Worm (Caenorhabditis elegans) whole organism, late embryonic: ENCODE results near the gene C04A2.15.

Experiments used
- ceh-34 ChIP-seq: sonication (generic microtip); optimal IDR thresholded peaks from 2 replicates; lab custom pipeline; 2016; ENCODE audit warnings: mild to moderate bottlenecking, missing genetic modification characterization, missing compliant biosample characterization
- elt-2 ChIP-seq: sonication (generic microtip); optimal IDR thresholded peaks from 2 replicates; lab custom pipeline; 2016; ENCODE audit warnings: missing genetic modification reagents, missing genetic modification characterization, missing compliant biosample characterization
- fax-1 ChIP-seq: sonication (generic microtip); optimal IDR thresholded peaks from 2 replicates; lab custom pipeline; 2016; ENCODE audit warnings: missing genotype, missing genetic modification characterization, missing compliant biosample characterization
- fkh-10 ChIP-seq: fragments of 150-350 bp; optimal IDR thresholded peaks from 2 replicates; lab custom pipeline; 2014; ENCODE audit warnings: missing biosample characterization, missing genetic modification reagents, missing genetic modification characterization
- pqm-1 ChIP-seq: sonication (generic microtip); optimal IDR thresholded peaks from 2 replicates; lab custom pipeline; 2016; ENCODE audit warnings: missing genetic modification characterization, missing compliant biosample characterization
- tbx-2 ChIP-seq: sonication (generic microtip); optimal IDR thresholded peaks from 2 replicates; lab custom pipeline; 2016; ENCODE audit warnings: missing genetic modification characterization, missing compliant biosample characterization
- ztf-16 ChIP-seq: sonication (generic microtip); optimal IDR thresholded peaks from 2 replicates; lab custom pipeline; 2017; ENCODE audit warnings: missing genetic modification characterization, missing compliant biosample characterization

DNA sequence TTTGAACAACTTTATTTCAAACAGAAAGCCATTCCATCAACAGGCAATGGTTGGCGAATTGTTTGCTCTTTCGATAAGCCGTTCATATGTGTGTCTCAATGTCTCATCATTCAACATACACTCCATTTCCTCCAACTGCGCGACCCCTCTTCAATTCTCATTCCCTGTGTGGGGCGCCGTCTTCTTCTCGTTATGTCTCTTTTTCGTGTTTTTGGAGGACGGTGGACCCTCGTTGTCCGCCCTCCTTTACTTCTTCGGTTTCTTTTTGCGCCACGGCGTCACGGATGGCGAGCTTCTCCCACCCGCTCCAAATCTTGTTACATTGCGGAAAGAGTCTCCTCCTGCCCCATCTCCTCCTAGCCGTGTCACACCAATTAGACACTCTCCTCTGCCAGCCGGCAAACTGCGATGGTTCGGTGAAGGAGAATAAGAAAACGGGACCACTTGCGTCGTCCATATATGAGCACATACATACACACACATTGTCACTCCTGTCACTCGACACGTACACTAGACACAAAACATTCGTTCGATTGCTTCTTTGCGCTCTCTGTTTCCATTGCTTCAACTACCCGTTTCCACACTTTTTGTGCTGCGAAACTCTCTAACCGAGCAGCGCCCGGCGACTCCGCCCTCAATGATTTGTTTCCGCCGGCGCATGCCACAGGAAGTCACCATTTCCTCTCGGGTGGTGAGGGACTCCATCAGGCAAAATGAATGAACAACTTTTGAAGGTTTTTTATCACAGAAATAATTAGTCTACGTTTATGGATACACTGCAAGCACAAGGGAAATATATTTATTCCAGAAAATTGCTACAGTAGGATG, 23.7 kb upstream of the C04A2.15 start:
- TF ChIP-seq tbx-2, result no peak
- no peak for TF ChIP-seq pqm-1 (tag; lab: Kevin White, UChicago)
- no peak for TF ChIP-seq elt-2 (tag; lab: Kevin White, UChicago)
- TF ChIP-seq ztf-16 (tag; lab: Kevin White, UChicago), result no peak
- peak; percentile 53 for TF ChIP-seq ceh-34
- TF ChIP-seq fax-1 (tag; lab: Kevin White, UChicago), result no peak
- no peak for TF ChIP-seq fkh-10 (GFP tag; lab: Kevin White, UChicago)
